Worm (Caenorhabditis elegans): Measurements from ENCODE around the gene sel-10.

sel-10 gene

DNA sequence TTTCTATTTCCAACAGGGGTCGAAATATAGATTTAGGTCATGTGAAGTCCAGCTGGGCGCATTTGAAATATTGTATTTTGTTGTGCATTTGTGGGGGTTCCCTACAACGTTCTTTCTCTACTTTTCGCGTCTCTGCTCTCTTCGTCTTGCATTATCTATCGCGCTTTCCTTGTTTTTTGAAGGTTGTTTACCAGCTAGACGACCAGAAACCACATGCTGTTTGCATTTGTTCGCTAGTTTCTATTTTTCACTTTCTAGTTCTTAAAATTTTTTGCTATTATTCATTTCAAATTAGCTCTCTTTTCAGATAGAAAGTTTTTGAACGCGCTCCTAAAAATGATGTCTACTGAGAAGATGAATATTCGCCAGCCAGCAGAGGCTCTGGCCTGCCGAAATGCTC, 20.3 kb downstream of the sel-10 start, which contains the start of gene F55B12.10:
Gene F55B12.10 (plus strand): TSS at position 301 of the 400 bp plus-strand sequence.
- TF ChIP-seq tbx-8 (GFP tag; optimal IDR thresholded peaks at IDR 0.05) (no peak), nhr-76 (tag; optimal IDR thresholded peaks at IDR 0.05) (no peak), sem-2 (GFP tag; optimal IDR thresholded peaks at IDR 0.05) (no peak), lsy-2 (tag; optimal IDR thresholded peaks at IDR 0.05) (no peak), cnd-1 (tag; optimal IDR thresholded peaks at IDR 0.05) (no peak), elt-1 (tag; optimal IDR thresholded peaks at IDR 0.05; ENCODE audit: borderline replicate concordance, insufficient read depth) (no peak), snpc-4 (tag; optimal IDR thresholded peaks at IDR 0.05) (no peak), sptf-1 (tag; optimal IDR thresholded peaks at IDR 0.05) (no peak), elt-3 (tag; optimal IDR thresholded peaks at IDR 0.05) (no peak), nhr-2 (tag; optimal IDR thresholded peaks at IDR 0.05) (no peak), ceh-43 (GFP tag; optimal IDR thresholded peaks at IDR 0.05) (no peak), pha-4 (tag; optimal IDR thresholded peaks at IDR 0.05) (no peak), ztf-11 (tag; optimal IDR thresholded peaks at IDR 0.05) (no peak), ham-2 (GFP tag; optimal IDR thresholded peaks at IDR 0.05) (no peak), unc-120 (tag; optimal IDR thresholded peaks at IDR 0.05; ENCODE audit: poor library complexity, severe bottlenecking) (no peak), lin-32 (GFP tag; optimal IDR thresholded peaks at IDR 0.05) (no peak), zip-8 (tag; optimal IDR thresholded peaks at IDR 0.05) (no peak), nhr-237 (tag; optimal IDR thresholded peaks at IDR 0.05) (no peak), bed-3 (GFP tag; optimal IDR thresholded peaks at IDR 0.05) (no peak), ceh-39 (tag; optimal IDR thresholded peaks at IDR 0.05) (no peak)

DNA sequence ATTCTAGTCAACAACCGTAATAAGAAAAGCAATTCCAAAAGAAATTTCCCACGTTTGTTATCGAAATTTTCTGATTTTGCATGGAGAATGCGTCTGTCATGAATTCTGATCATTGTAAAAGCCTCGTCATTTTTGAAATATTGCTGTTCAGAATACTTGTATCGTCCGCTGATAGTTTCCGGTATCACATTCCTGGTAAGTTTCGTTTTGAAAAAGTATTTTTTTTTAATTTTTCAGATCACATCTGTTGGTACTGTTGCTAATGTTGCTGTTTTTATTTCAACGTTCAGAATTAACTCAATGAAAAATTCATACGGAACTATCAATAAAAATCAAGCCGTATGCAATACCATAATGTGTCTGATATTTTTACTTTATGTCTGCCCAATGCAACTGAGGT, 21.7 kb downstream of the sel-10 start, which contains the start of gene srx-17:
Gene srx-17 (plus strand): TSS at position 301 of the 400 bp plus-strand sequence.
- TF ChIP-seq elt-1 (tag; optimal IDR thresholded peaks at IDR 0.05; ENCODE audit: borderline replicate concordance, insufficient read depth) = no peak
- TF ChIP-seq nhr-28 (tag; optimal IDR thresholded peaks at IDR 0.05) = no peak
- no peak for TF ChIP-seq blmp-1 (tag; optimal IDR thresholded peaks at IDR 0.05)
- TF ChIP-seq cnd-1 (tag; optimal IDR thresholded peaks at IDR 0.05) = no peak
- no peak for TF ChIP-seq M03D4.4 (tag; optimal IDR thresholded peaks at IDR 0.05)
- TF ChIP-seq ceh-39 (tag; optimal IDR thresholded peaks at IDR 0.05) = no peak
- TF ChIP-seq nhr-237 (tag; optimal IDR thresholded peaks at IDR 0.05) = no peak
- no peak for TF ChIP-seq mep-1 (tag; optimal IDR thresholded peaks at IDR 0.05)
- no peak for TF ChIP-seq ceh-83 (GFP tag; optimal IDR thresholded peaks at IDR 0.05)

ce11 chrV:13843147-13843546, 24.0 kb downstream of the sel-10 start, which contains the start of gene srx-130:
Gene srx-130 (plus strand): TSS chrV:13843447.
- TF ChIP-seq mab-5 (tag; optimal IDR thresholded peaks at IDR 0.05) = no peak
- no peak for TF ChIP-seq flh-1 (GFP tag; optimal IDR thresholded peaks at IDR 0.05)
- no peak for TF ChIP-seq unc-39 (tag; optimal IDR thresholded peaks at IDR 0.05)
- TF ChIP-seq ces-1 (GFP tag; optimal IDR thresholded peaks at IDR 0.05) = no peak
- no peak for TF ChIP-seq ham-2 (GFP tag; optimal IDR thresholded peaks at IDR 0.05)
- no peak for TF ChIP-seq drap-1 (GFP tag; optimal IDR thresholded peaks at IDR 0.05)
- TF ChIP-seq mep-1 (tag; optimal IDR thresholded peaks at IDR 0.05) = no peak
- no peak for TF ChIP-seq nhr-2 (tag; optimal IDR thresholded peaks at IDR 0.05)
- TF ChIP-seq lin-32 (GFP tag; optimal IDR thresholded peaks at IDR 0.05) = no peak
- no peak for TF ChIP-seq nhr-28 (tag; optimal IDR thresholded peaks at IDR 0.05)

- TF ChIP-seq cnd-1 (tag; optimal IDR thresholded peaks at IDR 0.05) (no peak), lsy-2 (tag; optimal IDR thresholded peaks at IDR 0.05) (no peak), pha-4 (tag; optimal IDR thresholded peaks at IDR 0.05) (no peak), unc-39 (tag; optimal IDR thresholded peaks at IDR 0.05) (no peak), elt-3 (tag; optimal IDR thresholded peaks at IDR 0.05) (no peak), nhr-2 (tag; optimal IDR thresholded peaks at IDR 0.05) (no peak), lin-13 (tag; optimal IDR thresholded peaks at IDR 0.05) (no peak), snpc-4 (tag; optimal IDR thresholded peaks at IDR 0.05) (no peak)
These were observed 26.0 kb downstream of the sel-10 start, which contains the start of gene srx-131 for ce11 chrV:13845136-13845535. Gene srx-131 (plus strand): TSS chrV:13845436.

- TF ChIP-seq snpc-4 (tag; optimal IDR thresholded peaks at IDR 0.05) = no peak
- TF ChIP-seq lin-32 (GFP tag; optimal IDR thresholded peaks at IDR 0.05) = no peak
- TF ChIP-seq mls-2 (tag; optimal IDR thresholded peaks at IDR 0.05) = no peak
- no peak for TF ChIP-seq nhr-76 (tag; optimal IDR thresholded peaks at IDR 0.05)
- no peak for TF ChIP-seq blmp-1 (tag; optimal IDR thresholded peaks at IDR 0.05)
- no peak for TF ChIP-seq bed-3 (GFP tag; optimal IDR thresholded peaks at IDR 0.05)
- TF ChIP-seq ceh-83 (GFP tag; optimal IDR thresholded peaks at IDR 0.05) = no peak
- no peak for TF ChIP-seq cnd-1 (tag; optimal IDR thresholded peaks at IDR 0.05)
- no peak for TF ChIP-seq ces-1 (GFP tag; optimal IDR thresholded peaks at IDR 0.05)
- no peak for TF ChIP-seq elt-3 (tag; optimal IDR thresholded peaks at IDR 0.05)
These were observed 29.2 kb downstream of the sel-10 start, which contains the start of gene srx-133 for ce11 chrV:13848379-13848778. Gene srx-133 (plus strand): TSS chrV:13848679.

Data from whole organism, mixed stage, embryonic.